Worm (Caenorhabditis elegans) whole organism, L1 larva: ENCODE measurements around the gene chil-14.

Experiments used
- C16A3.4 ChIP-seq: fragments of 150-350 bp; optimal IDR thresholded peaks from 2 replicates; lab custom pipeline; 2014; ENCODE audit warnings: missing biosample characterization, missing genetic modification characterization
- C34B4.2 ChIP-seq: sonication (generic microtip); optimal IDR thresholded peaks from 2 replicates; lab custom pipeline; 2017; ENCODE audit warnings: mild to moderate bottlenecking, missing genetic modification characterization, missing compliant biosample characterization
- F16B12.6 ChIP-seq: fragments of 150-350 bp; optimal IDR thresholded peaks from 2 replicates; lab custom pipeline; 2014; ENCODE audit warnings: missing biosample characterization, missing genetic modification characterization
- aha-1 ChIP-seq: fragments of 150-350 bp; optimal IDR thresholded peaks from 2 replicates; lab custom pipeline; 2014; ENCODE audit warnings: missing biosample characterization, missing genetic modification characterization
- alr-1 ChIP-seq: fragments of 200-800 bp; sonication (Bioruptor generic); optimal IDR thresholded peaks from 2 replicates; lab custom pipeline; 2018; ENCODE audit warnings: borderline replicate concordance, mild to moderate bottlenecking, missing genetic modification characterization, missing compliant biosample characterization
- aly-2 ChIP-seq: fragments of 150-350 bp; optimal IDR thresholded peaks from 2 replicates; lab custom pipeline; 2014; ENCODE audit warnings: missing biosample characterization, missing genetic modification characterization
- blmp-1 ChIP-seq: fragments of 150-350 bp; optimal IDR thresholded peaks from 2 replicates; lab custom pipeline; 2014; ENCODE audit warnings: missing biosample characterization, missing genetic modification characterization
- ceh-63 ChIP-seq: fragments of 200-800 bp; sonication (Bioruptor generic); optimal IDR thresholded peaks from 2 replicates; lab custom pipeline; 2018; ENCODE audit warnings: mild to moderate bottlenecking, missing genetic modification characterization, missing compliant biosample characterization
- ceh-8 ChIP-seq: fragments of 200-800 bp; sonication (Bioruptor generic); optimal IDR thresholded peaks from 2 replicates; lab custom pipeline; 2018; ENCODE audit warnings: mild to moderate bottlenecking, missing genetic modification characterization, moderate library complexity, missing compliant biosample characterization
- ceh-82 ChIP-seq, 3 experiments: fragments of 150-350 bp in 1 of 3; sonication (generic microtip) in 2 of 3; optimal IDR thresholded peaks; 2 replicates each; lab custom pipeline; 2014 to 2017; ENCODE audit warnings: missing biosample characterization in 3 of 3, missing genetic modification characterization in 3 of 3
- dpl-1 ChIP-seq, 3 experiments: fragments of 150-350 bp in 2 of 3; sonication (generic microtip) in 1 of 3; optimal IDR thresholded peaks; 2 replicates each; lab custom pipeline; 2014 to 2017; ENCODE audit warnings: missing biosample characterization in 3 of 3, missing genetic modification characterization in 3 of 3, missing genetic modification reagents in 3 of 3
- efl-1 ChIP-seq, 4 experiments: fragments of 150-350 bp; optimal IDR thresholded peaks in 3 of 4; peaks in 1 of 4; 1 replicate in 1 of 4; 2 replicates in 3 of 4; lab custom pipeline; 2014; ENCODE audit warnings: missing biosample characterization in 2 of 4, missing genetic modification characterization in 2 of 4, missing genetic modification reagents in 2 of 4
- efl-3 ChIP-seq: fragments of 200-800 bp; sonication (Bioruptor generic); optimal IDR thresholded peaks from 2 replicates; lab custom pipeline; 2018; ENCODE audit warnings: mild to moderate bottlenecking, missing genetic modification characterization, missing compliant biosample characterization
- egl-13 ChIP-seq: sonication (generic microtip); optimal IDR thresholded peaks from 2 replicates; lab custom pipeline; 2016; ENCODE audit warnings: missing genotype, missing genetic modification reagents, missing genetic modification characterization, missing compliant biosample characterization
- fkh-4 ChIP-seq: sonication (generic microtip); optimal IDR thresholded peaks from 2 replicates; lab custom pipeline; 2016; ENCODE audit warnings: missing compliant biosample characterization, missing genetic modification characterization, borderline replicate concordance
- fkh-8 ChIP-seq: sonication (generic microtip); optimal IDR thresholded peaks from 2 replicates; lab custom pipeline; 2016; ENCODE audit warnings: mild to moderate bottlenecking, missing genetic modification characterization, missing compliant biosample characterization
- fos-1 ChIP-seq: fragments of 150-350 bp; optimal IDR thresholded peaks from 2 replicates; lab custom pipeline; 2014; ENCODE audit warnings: missing biosample characterization, missing genetic modification characterization
- grh-1 ChIP-seq: fragments of 200-800 bp; sonication (Bioruptor generic); IDR thresholded peaks from 2 replicates; pipeline ENCODE4 v1.3.6; 2022; ENCODE audit warnings: missing genetic modification reagents, missing genetic modification characterization, missing compliant biosample characterization
- irx-1 ChIP-seq: sonication (generic microtip); optimal IDR thresholded peaks from 2 replicates; lab custom pipeline; 2016; ENCODE audit warnings: missing genetic modification characterization, missing compliant biosample characterization
- lin-14 ChIP-seq: fragments of 200-800 bp; sonication (Bioruptor generic); optimal IDR thresholded peaks from 2 replicates; lab custom pipeline; 2018; ENCODE audit warnings: mild to moderate bottlenecking, missing genetic modification characterization, moderate library complexity, missing compliant biosample characterization
- lin-15B ChIP-seq: fragments of 150-350 bp; sonication (generic microtip); optimal IDR thresholded peaks from 3 replicates; lab custom pipeline; 2014; ENCODE audit warnings: missing biosample characterization, missing genetic modification characterization
- lin-35 ChIP-seq, 2 experiments: fragments of 150-350 bp; optimal IDR thresholded peaks; 2 replicates each; lab custom pipeline; 2014; ENCODE audit warnings: missing biosample characterization in 2 of 2, missing genetic modification characterization in 2 of 2, missing genetic modification reagents in 2 of 2
- lin-39 ChIP-seq: fragments of 150-350 bp; optimal IDR thresholded peaks from 2 replicates; lab custom pipeline; 2014; ENCODE audit warnings: missing biosample characterization, missing genetic modification reagents, missing genetic modification characterization
- mdl-1 ChIP-seq, 2 experiments: fragments of 150-350 bp; optimal IDR thresholded peaks; 2 replicates each; lab custom pipeline; 2014 to 2017; ENCODE audit warnings: missing biosample characterization in 2 of 2, missing genetic modification characterization in 2 of 2, inconsistent platforms in 1 of 2
- mef-2 ChIP-seq: fragments of 150-350 bp; optimal IDR thresholded peaks from 2 replicates; lab custom pipeline; 2014; ENCODE audit warnings: missing biosample characterization, missing genetic modification characterization
- mep-1 ChIP-seq: fragments of 150-350 bp; optimal IDR thresholded peaks from 2 replicates; lab custom pipeline; 2014; ENCODE audit warnings: missing biosample characterization, missing genetic modification characterization
- nhr-20 ChIP-seq: sonication (generic microtip); optimal IDR thresholded peaks from 2 replicates; lab custom pipeline; 2016; ENCODE audit warnings: mild to moderate bottlenecking, missing genetic modification characterization, missing compliant biosample characterization
- nhr-47 ChIP-seq: sonication (generic microtip); optimal IDR thresholded peaks from 2 replicates; lab custom pipeline; 2016; ENCODE audit warnings: mild to moderate bottlenecking, missing genetic modification characterization, moderate library complexity, missing compliant biosample characterization
- nhr-71 ChIP-seq: sonication (generic microtip); optimal IDR thresholded peaks from 2 replicates; lab custom pipeline; 2016; ENCODE audit warnings: mild to moderate bottlenecking, missing genetic modification characterization, moderate library complexity, missing compliant biosample characterization
- nhr-76 ChIP-seq: sonication (generic microtip); optimal IDR thresholded peaks from 2 replicates; lab custom pipeline; 2017; ENCODE audit warnings: missing biosample characterization, missing genetic modification characterization
- nhr-85 ChIP-seq: sonication (generic microtip); peaks from one replicate; lab custom pipeline; 2016; ENCODE audit warnings: missing genetic modification characterization, inconsistent platforms, missing compliant biosample characterization
- pag-3 ChIP-seq: sonication (generic microtip); optimal IDR thresholded peaks from 2 replicates; lab custom pipeline; 2017; ENCODE audit warnings: missing genetic modification characterization, mild to moderate bottlenecking, missing compliant biosample characterization, antibody characterized with exemption, borderline replicate concordance; ENCODE audit not compliant: insufficient read depth
- pax-3 ChIP-seq: fragments of 200-800 bp; sonication (Bioruptor generic); optimal IDR thresholded peaks from 2 replicates; lab custom pipeline; 2018; ENCODE audit warnings: mild to moderate bottlenecking, missing genetic modification characterization, moderate library complexity, missing compliant biosample characterization
- pqm-1 ChIP-seq: sonication (generic microtip); optimal IDR thresholded peaks from 3 replicates; lab custom pipeline; 2017; ENCODE audit warnings: missing biosample characterization, missing genetic modification characterization
- rnt-1 ChIP-seq: sonication (generic microtip); optimal IDR thresholded peaks from 2 replicates; lab custom pipeline; 2016; ENCODE audit warnings: mild to moderate bottlenecking, missing genetic modification characterization, moderate library complexity, missing compliant biosample characterization
- snpc-4 ChIP-seq: fragments of 150-350 bp; optimal IDR thresholded peaks from 2 replicates; lab custom pipeline; 2014; ENCODE audit warnings: missing biosample characterization, missing genetic modification characterization
- snu-23 ChIP-seq: sonication (generic microtip); optimal IDR thresholded peaks from 2 replicates; lab custom pipeline; 2016; ENCODE audit warnings: missing genetic modification characterization, missing compliant biosample characterization
- tbx-2 ChIP-seq: sonication (generic microtip); optimal IDR thresholded peaks from 2 replicates; lab custom pipeline; 2016; ENCODE audit warnings: missing genetic modification characterization, missing compliant biosample characterization
- unc-98 ChIP-seq: fragments of 200-800 bp; sonication (Bioruptor generic); IDR thresholded peaks from 2 replicates; pipeline ENCODE4 v1.3.6; 2022; ENCODE audit warnings: missing genetic modification characterization, missing compliant biosample characterization
- xbp-1 ChIP-seq: sonication (generic microtip); optimal IDR thresholded peaks from 2 replicates; lab custom pipeline; 2016; ENCODE audit warnings: missing genetic modification characterization, missing compliant biosample characterization
- ztf-4 ChIP-seq: fragments of 150-350 bp; optimal IDR thresholded peaks from 2 replicates; lab custom pipeline; 2014; ENCODE audit warnings: missing biosample characterization, missing genetic modification characterization

Gene chil-14

ce11 chrV:1432500-1433418 lies 22.1 kb upstream of the chil-14 start (continued):
- TF ChIP-seq mef-2 (tag; lab: Kevin White, UChicago) = no peak
- TF ChIP-seq snu-23 (GFP tag; lab: Kevin White, UChicago) = peak; percentile 36
- TF ChIP-seq irx-1 (tag; lab: Kevin White, UChicago) = no peak
- TF ChIP-seq aly-2 (tag; lab: Kevin White, UChicago) = no peak
- TF ChIP-seq nhr-20 (tag; lab: Kevin White, UChicago) = peak; percentile 62
- TF ChIP-seq egl-13 (tag; lab: Kevin White, UChicago) = no peak
- TF ChIP-seq lin-39 = no peak
- TF ChIP-seq mep-1 (tag; lab: Kevin White, UChicago) = no peak
- no peak for TF ChIP-seq snpc-4 (tag; lab: Kevin White, UChicago)
- no peak for TF ChIP-seq xbp-1 (tag; lab: Kevin White, UChicago)
- no peak for TF ChIP-seq F16B12.6 (tag; lab: Kevin White, UChicago)
- TF ChIP-seq aha-1 = peak; percentile 52
- TF ChIP-seq ceh-82 (tag; optimal IDR thresholded peaks at IDR 0.05; lab: Kevin White, UChicago) = no peak
- no peak for TF ChIP-seq lin-15B (tag; lab: Kevin White, UChicago)
- peak; percentile 78 for TF ChIP-seq nhr-85 (tag; lab: Kevin White, UChicago)
- no peak for TF ChIP-seq grh-1
- TF ChIP-seq pqm-1 (tag; lab: Kevin White, UChicago) = no peak
- no peak for TF ChIP-seq efl-1 (optimal IDR thresholded peaks at IDR 0.05; lab: Kevin White, UChicago)
- TF ChIP-seq efl-1 (GFP tag; optimal IDR thresholded peaks at IDR 0.05 in 1 of 2; lab: Kevin White, UChicago) = peak in 1 of 2 experiments; percentile 96
- peak; percentile 19 for TF ChIP-seq lin-14 (GFP tag; lab: Kevin White, UChicago)
- TF ChIP-seq ceh-63 (GFP tag; lab: Kevin White, UChicago) = no peak
- TF ChIP-seq nhr-47 (tag; lab: Kevin White, UChicago) = no peak
- TF ChIP-seq rnt-1 (tag; lab: Kevin White, UChicago) = no peak

- TF ChIP-seq C34B4.2 (tag; lab: Kevin White, UChicago) (no peak), efl-1 (optimal IDR thresholded peaks at IDR 0.05; lab: Kevin White, UChicago) (no peak), efl-1 (GFP tag; optimal IDR thresholded peaks at IDR 0.05 in 1 of 2; lab: Kevin White, UChicago) (peak in 1 of 2 experiments; percentile 92)
Measured at ce11 chrV:1433419-1433765, 21.5 kb upstream of the chil-14 start.

- TF ChIP-seq dpl-1 (GFP tag; optimal IDR thresholded peaks at IDR 0.05; lab: Kevin White, UChicago) (peak in 1 of 3 experiments; percentile 11), lin-35 (GFP tag; optimal IDR thresholded peaks at IDR 0.05; lab: Kevin White, UChicago) (no peak), mep-1 (tag; lab: Kevin White, UChicago) (no peak), aha-1 (no peak), efl-1 (optimal IDR thresholded peaks at IDR 0.05; lab: Kevin White, UChicago) (no peak), efl-1 (GFP tag; optimal IDR thresholded peaks at IDR 0.05 in 1 of 2; lab: Kevin White, UChicago) (peak in 1 of 2 experiments; percentile 87)
Measured at ce11 chrV:1434398-1434797, 20.5 kb upstream of the chil-14 start.

ce11 chrV:1435106-1435505 lies 19.8 kb upstream of the chil-14 start:
- TF ChIP-seq fkh-8 (tag; lab: Kevin White, UChicago) (no peak), efl-1 (optimal IDR thresholded peaks at IDR 0.05; lab: Kevin White, UChicago) (no peak), efl-1 (GFP tag; optimal IDR thresholded peaks at IDR 0.05 in 1 of 2; lab: Kevin White, UChicago) (peak in 1 of 2 experiments; percentile 93), nhr-76 (tag; lab: Kevin White, UChicago) (no peak), snu-23 (GFP tag; lab: Kevin White, UChicago) (no peak)

- TF ChIP-seq alr-1 = no peak
- TF ChIP-seq ceh-8 (GFP tag; lab: Kevin White, UChicago) = no peak
- TF ChIP-seq fkh-4 (tag; lab: Kevin White, UChicago) = no peak
- TF ChIP-seq mep-1 (tag; lab: Kevin White, UChicago) = no peak
- TF ChIP-seq pax-3 (tag; lab: Kevin White, UChicago) = no peak
- no peak for TF ChIP-seq nhr-71 (tag; lab: Kevin White, UChicago)
- peak; percentile 47; the same call in 1 of the 2 replicates for TF ChIP-seq grh-1
- no peak for TF ChIP-seq F16B12.6 (tag; lab: Kevin White, UChicago)
- TF ChIP-seq blmp-1 (tag; lab: Kevin White, UChicago) = peak; percentile 52
- no peak for TF ChIP-seq fos-1 (tag; lab: Kevin White, UChicago)
- TF ChIP-seq unc-98 = no peak
- TF ChIP-seq pag-3 (tag; lab: Kevin White, UChicago) = no peak
- TF ChIP-seq nhr-20 (tag; lab: Kevin White, UChicago) = peak; percentile 12
- TF ChIP-seq C16A3.4 (tag; lab: Kevin White, UChicago) = no peak
- TF ChIP-seq efl-3 (GFP tag; lab: Kevin White, UChicago) = no peak
- TF ChIP-seq tbx-2 (tag; lab: Kevin White, UChicago) = peak; percentile 25
- TF ChIP-seq ztf-4 (tag; lab: Kevin White, UChicago) = no peak
- no peak for TF ChIP-seq mdl-1 (tag; optimal IDR thresholded peaks at IDR 0.05; lab: Kevin White, UChicago)
- TF ChIP-seq C34B4.2 (tag; lab: Kevin White, UChicago) = no peak
Measured at ce11 chrV:1438205-1438604, 16.7 kb upstream of the chil-14 start.
